Worm (Caenorhabditis elegans): Measurements from ENCODE around the gene fbxa-81.

fbxa-81 gene

ce11 chrX:14568258-14568763 lies 26.4 kb upstream of the fbxa-81 start:
- TF ChIP-seq pha-2 (tag; optimal IDR thresholded peaks at IDR 0.05), result no peak
- TF ChIP-seq sdc-2 (tag; optimal IDR thresholded peaks at IDR 0.05), result no peak
- TF ChIP-seq pax-1 (tag; optimal IDR thresholded peaks at IDR 0.05), result no peak
- no peak for TF ChIP-seq tbx-2 (tag; optimal IDR thresholded peaks at IDR 0.05)
- TF ChIP-seq pha-4 (tag; optimal IDR thresholded peaks at IDR 0.05), result no peak
- peak; percentile 7 for TF ChIP-seq dve-1 (tag; optimal IDR thresholded peaks at IDR 0.05)
- no peak for TF ChIP-seq madf-2 (tag; optimal IDR thresholded peaks at IDR 0.05)
- TF ChIP-seq elt-2 (tag; optimal IDR thresholded peaks at IDR 0.05), result peak; percentile 14
- no peak for TF ChIP-seq nfya-1 (tag; optimal IDR thresholded peaks at IDR 0.05)

ce11 chrX:14566047-14566446 lies 24.2 kb upstream of the fbxa-81 start:
- TF ChIP-seq pqm-1 (tag; optimal IDR thresholded peaks at IDR 0.05) (no peak), ceh-34 (tag; optimal IDR thresholded peaks at IDR 0.05) (no peak), ets-4 (tag; optimal IDR thresholded peaks at IDR 0.05) (no peak), ceh-24 (tag; optimal IDR thresholded peaks at IDR 0.05) (no peak), ceh-22 (tag; optimal IDR thresholded peaks at IDR 0.05) (no peak), ceh-48 (tag; optimal IDR thresholded peaks at IDR 0.05) (no peak)

ce11 chrX:14565245-14565644 lies 23.4 kb upstream of the fbxa-81 start:
- TF ChIP-seq ceh-45 (GFP tag; IDR thresholded peaks at IDR 0.05) (no peak), K02D7.2 (tag; optimal IDR thresholded peaks at IDR 0.05) (no peak), ceh-9 (tag; optimal IDR thresholded peaks at IDR 0.05) (no peak), F13H6.1 (tag; optimal IDR thresholded peaks at IDR 0.05) (no peak), npax-4 (tag; optimal IDR thresholded peaks at IDR 0.05) (no peak), pqm-1 (tag; optimal IDR thresholded peaks at IDR 0.05) (no peak), madf-2 (tag; optimal IDR thresholded peaks at IDR 0.05) (no peak)

ce11 chrX:14563818-14564217 lies 21.9 kb upstream of the fbxa-81 start:
- TF ChIP-seq pros-1 (tag; optimal IDR thresholded peaks at IDR 0.05) (no peak), C08G9.2 (tag; optimal IDR thresholded peaks at IDR 0.05) (no peak), K02D7.2 (tag; optimal IDR thresholded peaks at IDR 0.05) (no peak), ceh-22 (tag; optimal IDR thresholded peaks at IDR 0.05) (no peak), hlh-6 (tag; optimal IDR thresholded peaks at IDR 0.05) (no peak)

- TF ChIP-seq sdc-2 (tag; optimal IDR thresholded peaks at IDR 0.05) (no peak), sox-4 (tag; optimal IDR thresholded peaks at IDR 0.05) (no peak), ets-4 (tag; optimal IDR thresholded peaks at IDR 0.05) (no peak), ceh-34 (tag; optimal IDR thresholded peaks at IDR 0.05) (no peak)
Observed at ce11 chrX:14562286-14563086, 20.6 kb upstream of the fbxa-81 start.

ce11 chrX:14561416-14561973 lies 19.6 kb upstream of the fbxa-81 start:
- peak; percentile 81 for TF ChIP-seq unc-42 (tag; optimal IDR thresholded peaks at IDR 0.05)
- TF ChIP-seq unc-55 (GFP tag; optimal IDR thresholded peaks at IDR 0.05), result peak; percentile 1
- TF ChIP-seq C08G9.2 (tag; optimal IDR thresholded peaks at IDR 0.05), result no peak
- peak; percentile 49 for TF ChIP-seq nfya-1 (tag; optimal IDR thresholded peaks at IDR 0.05)
- TF ChIP-seq ceh-31 (tag; optimal IDR thresholded peaks at IDR 0.05), result peak; percentile 11
- TF ChIP-seq hlh-6 (tag; optimal IDR thresholded peaks at IDR 0.05), result peak; percentile 4
- TF ChIP-seq ceh-18 (tag; optimal IDR thresholded peaks at IDR 0.05), result peak; percentile 72
- peak; percentile 25 for TF ChIP-seq ceh-34 (tag; optimal IDR thresholded peaks at IDR 0.05)
- no peak for TF ChIP-seq hlh-8 (tag; optimal IDR thresholded peaks at IDR 0.05)
- no peak for TF ChIP-seq lin-11 (tag; optimal IDR thresholded peaks at IDR 0.05)
- TF ChIP-seq C38D4.7 (GFP tag; optimal IDR thresholded peaks at IDR 0.05), result no peak
- TF ChIP-seq fkh-10 (GFP tag; optimal IDR thresholded peaks at IDR 0.05), result no peak
- TF ChIP-seq tbx-2 (tag; optimal IDR thresholded peaks at IDR 0.05), result peak; percentile 67
- TF ChIP-seq pha-2 (tag; optimal IDR thresholded peaks at IDR 0.05), result no peak
- peak; percentile 2 for TF ChIP-seq rnt-1 (tag; optimal IDR thresholded peaks at IDR 0.05)

Measured in whole organism, late embryonic.